Worm (Caenorhabditis elegans): ENCODE results near the gene Y116F11B.14.

Gene Y116F11B.14

DNA sequence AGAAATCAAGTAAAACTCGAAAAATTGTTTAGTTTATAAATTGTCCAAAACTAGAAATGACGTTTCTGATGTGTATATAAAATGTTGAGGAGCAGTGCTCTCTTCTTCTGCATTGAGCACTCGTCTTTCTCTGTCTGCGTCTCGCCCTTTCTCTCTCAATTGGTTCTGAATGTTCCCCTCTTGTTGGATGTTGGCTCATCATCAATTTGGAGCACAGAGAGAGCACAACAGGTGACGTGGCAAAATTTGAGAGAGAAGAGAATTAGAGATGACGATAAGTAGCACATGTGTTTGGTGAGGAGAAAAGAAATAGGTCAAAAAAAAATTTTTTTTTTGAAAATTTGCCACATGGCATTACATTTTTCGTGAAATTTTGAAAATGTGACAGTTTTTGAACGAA lies 1.7 kb upstream of the Y116F11B.14 start (continued):
- TF ChIP-seq ceh-44 (GFP tag; IDR thresholded peaks at IDR 0.05): no peak
- TF ChIP-seq zip-11 (GFP tag; IDR thresholded peaks at IDR 0.05): no peak
- no peak for TF ChIP-seq daf-8 (GFP tag; IDR thresholded peaks at IDR 0.05)
- TF ChIP-seq D1046.2 (GFP tag; IDR thresholded peaks at IDR 0.05): no peak
- TF ChIP-seq T26A8.4 (GFP tag; IDR thresholded peaks at IDR 0.05): no peak
- TF ChIP-seq sdz-12 (GFP tag; optimal IDR thresholded peaks at IDR 0.05): no peak
- 0 out of 2 replicates have a peak, but pooled peaks have one; percentile 11 for TF ChIP-seq mdt-29 (GFP tag; IDR thresholded peaks at IDR 0.05)
- TF ChIP-seq egl-27 (tag; optimal IDR thresholded peaks at IDR 0.05): no peak
- no peak for TF ChIP-seq unc-130 (GFP tag; optimal IDR thresholded peaks at IDR 0.05)
- peak; percentile 44 for TF ChIP-seq mes-2 (tag; optimal IDR thresholded peaks at IDR 0.05; ENCODE audit: poor library complexity, severe bottlenecking)
- TF ChIP-seq attf-4 (tag; optimal IDR thresholded peaks at IDR 0.05): no peak
- no peak for TF ChIP-seq vab-7 (GFP tag; IDR thresholded peaks at IDR 0.05)
- TF ChIP-seq mxl-2 (GFP tag; conservative IDR thresholded peaks at IDR 0.05): no peak
- TF ChIP-seq mep-1 (tag; optimal IDR thresholded peaks at IDR 0.05): peak; percentile 64
- no peak for TF ChIP-seq Y48G9A.11 (GFP tag; IDR thresholded peaks at IDR 0.05)
- TF ChIP-seq lsy-2 (tag; optimal IDR thresholded peaks at IDR 0.05): peak in 1 of 2 experiments; percentile 77
- no peak for TF ChIP-seq duxl-1 (tag; optimal IDR thresholded peaks at IDR 0.05; ENCODE audit: poor library complexity)
- TF ChIP-seq php-3 (GFP tag; IDR thresholded peaks at IDR 0.05): no peak
- peak; percentile 48 for TF ChIP-seq lin-13 (GFP tag; optimal IDR thresholded peaks at IDR 0.05)
- no peak for TF ChIP-seq nhr-102 (tag; optimal IDR thresholded peaks at IDR 0.05)
- no peak for TF ChIP-seq nhr-48 (tag; optimal IDR thresholded peaks at IDR 0.05)
- TF ChIP-seq rbr-2 (tag; optimal IDR thresholded peaks at IDR 0.05): peak; percentile 17
- peak; percentile 17 for TF ChIP-seq dve-1 (tag; optimal IDR thresholded peaks at IDR 0.05; ENCODE audit: insufficient read depth)
- no peak for TF ChIP-seq zip-2 (tag; optimal IDR thresholded peaks at IDR 0.05)

DNA sequence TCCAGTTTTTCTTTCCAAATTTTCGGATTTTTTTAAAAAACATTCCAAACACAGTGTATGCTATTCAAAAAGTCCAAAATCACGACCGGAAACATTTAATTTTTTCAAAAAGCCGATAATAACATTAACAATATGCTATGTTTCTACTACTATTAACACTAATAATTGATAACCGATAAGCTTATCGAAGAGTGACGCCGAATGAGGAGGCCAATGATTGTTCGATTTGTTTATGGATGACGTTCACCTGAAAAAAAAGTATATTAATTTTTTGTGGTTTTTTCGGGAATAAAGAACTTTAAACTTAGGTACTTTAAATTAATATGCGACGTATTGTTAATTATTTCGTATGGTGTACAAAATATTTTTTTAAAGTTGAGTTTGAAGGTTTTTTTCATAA lies 1.3 kb upstream of the Y116F11B.14 start:
- TF ChIP-seq pqm-1 (tag; optimal IDR thresholded peaks at IDR 0.05) (peak; percentile 62), dmd-6 (GFP tag; IDR thresholded peaks at IDR 0.05) (0 out of 2 replicates have a peak, but pooled peaks have one; percentile 5), daf-16 (GFP tag; optimal IDR thresholded peaks at IDR 0.05) (no peak), daf-16 (tag; optimal IDR thresholded peaks at IDR 0.05) (peak; percentile 47), F37D6.2 (tag; optimal IDR thresholded peaks at IDR 0.05) (no peak), php-3 (GFP tag; IDR thresholded peaks at IDR 0.05) (no peak), jun-1 (tag; optimal IDR thresholded peaks at IDR 0.05) (no peak), duxl-1 (tag; optimal IDR thresholded peaks at IDR 0.05; ENCODE audit: poor library complexity) (no peak)

DNA sequence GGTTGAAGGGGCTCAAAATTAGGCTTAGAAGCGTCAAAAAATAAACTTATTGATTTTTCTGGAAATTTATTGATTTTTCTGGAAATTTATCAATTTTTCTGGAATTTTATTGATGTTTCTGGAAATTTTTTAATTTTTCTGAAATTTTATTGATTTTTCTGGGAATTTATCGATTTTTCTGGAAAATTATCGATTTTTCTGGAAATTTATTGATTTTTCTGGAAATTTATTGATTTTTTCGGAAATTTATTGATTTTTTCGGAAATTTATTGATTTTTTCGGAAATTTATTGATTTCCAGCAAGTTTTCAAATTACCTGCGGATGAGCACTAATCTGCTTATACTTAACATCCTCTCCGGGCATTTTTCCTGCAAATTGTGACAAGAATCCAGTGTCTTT lies 2.6 kb downstream of the Y116F11B.14 start:
- TF ChIP-seq madf-5 (GFP tag; IDR thresholded peaks at IDR 0.05) (no peak), ceh-28 (tag; optimal IDR thresholded peaks at IDR 0.05) (peak; percentile 80)

DNA sequence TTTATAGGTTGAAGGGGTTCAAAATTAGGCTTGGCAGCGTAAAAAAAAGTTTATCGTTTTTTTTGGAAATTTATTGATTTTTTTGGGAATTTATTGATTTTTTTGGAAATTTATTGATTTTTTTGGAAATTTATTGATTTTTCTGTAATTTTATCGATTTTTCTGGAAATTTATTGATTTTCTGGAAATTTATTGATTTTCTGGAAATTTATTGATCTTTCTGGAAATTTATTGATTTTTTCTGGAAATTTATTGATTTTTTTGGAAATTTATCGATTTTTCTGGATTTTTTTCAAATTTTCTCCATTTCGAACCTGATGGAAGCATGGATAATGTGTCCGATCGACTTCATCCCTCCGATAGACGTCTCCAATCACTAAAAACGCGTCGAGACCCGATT lies 5.5 kb downstream of the Y116F11B.14 start:
- peak; percentile 83 for TF ChIP-seq ceh-28 (tag; optimal IDR thresholded peaks at IDR 0.05)
- no peak for TF ChIP-seq attf-4 (tag; optimal IDR thresholded peaks at IDR 0.05)
- TF ChIP-seq ceh-44 (GFP tag; IDR thresholded peaks at IDR 0.05): no peak

DNA sequence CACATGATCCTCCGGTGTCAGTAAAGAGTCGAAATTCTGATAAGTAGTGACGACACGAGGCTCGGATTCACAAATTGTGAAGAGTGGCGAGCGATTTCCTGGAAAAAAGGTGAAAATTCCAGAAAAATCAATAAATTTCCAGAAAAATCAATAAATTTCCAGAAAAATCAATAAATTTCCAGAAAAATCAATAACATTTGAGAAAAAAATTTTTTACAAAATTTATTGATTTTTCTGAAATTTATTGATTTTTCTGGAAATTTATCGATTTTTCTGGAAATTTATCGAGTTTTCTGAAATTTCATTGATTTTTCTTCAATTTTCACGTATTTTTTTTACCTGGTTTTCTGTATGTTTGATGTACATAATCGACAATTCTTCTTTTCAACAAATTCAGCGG lies 6.7 kb downstream of the Y116F11B.14 start:
- TF ChIP-seq aha-1 (tag): no peak
- TF ChIP-seq unc-62 (GFP tag; optimal IDR thresholded peaks at IDR 0.05 in 1 of 2): peak in 1 of 2 experiments; percentile 44
- no peak for TF ChIP-seq unc-62 (tag; optimal IDR thresholded peaks at IDR 0.05)
- peak; percentile 77 for TF ChIP-seq ceh-28 (tag; optimal IDR thresholded peaks at IDR 0.05)

Measured in whole organism, L4 larva.